Worm (Caenorhabditis elegans) whole organism, mixed stage, embryonic: ENCODE measurements around the gene F41C3.7.

ENCODE experiments used
- blmp-1 ChIP-seq: fragments of 150-350 bp; optimal IDR thresholded peaks from 2 replicates; lab custom pipeline; 2014; ENCODE audit warnings: missing biosample characterization, missing genetic modification characterization
- elt-1 ChIP-seq: sonication (generic microtip); optimal IDR thresholded peaks from 2 replicates; lab custom pipeline; 2017; ENCODE audit warnings: missing genetic modification characterization, mild to moderate bottlenecking, missing compliant biosample characterization, antibody characterized with exemption, moderate library complexity, borderline replicate concordance; ENCODE audit not compliant: insufficient read depth
- elt-3 ChIP-seq: fragments of 150-350 bp; optimal IDR thresholded peaks from 2 replicates; lab custom pipeline; 2014; ENCODE audit warnings: missing biosample characterization, missing genetic modification characterization
- lin-32 ChIP-seq: fragments of 200-800 bp; sonication (Bioruptor generic); optimal IDR thresholded peaks from 2 replicates; lab custom pipeline; 2018; ENCODE audit warnings: mild to moderate bottlenecking, missing genetic modification characterization, missing compliant biosample characterization
- nhr-12 ChIP-seq: fragments of 150-350 bp; optimal IDR thresholded peaks from 2 replicates; lab custom pipeline; 2014; ENCODE audit warnings: missing biosample characterization, missing genetic modification characterization
- nhr-28 ChIP-seq: fragments of 150-350 bp; optimal IDR thresholded peaks from 2 replicates; lab custom pipeline; 2014; ENCODE audit warnings: missing biosample characterization, missing genetic modification characterization
- nhr-76 ChIP-seq: sonication (generic microtip); optimal IDR thresholded peaks from 2 replicates; lab custom pipeline; 2017; ENCODE audit warnings: missing biosample characterization, missing genetic modification characterization
- pha-4 ChIP-seq: fragments of 150-350 bp; optimal IDR thresholded peaks from 2 replicates; lab custom pipeline; 2018; ENCODE audit warnings: missing biosample characterization, missing genetic modification reagents, missing genetic modification characterization
- sem-2 ChIP-seq: fragments of 200-800 bp; sonication (Bioruptor generic); optimal IDR thresholded peaks from 2 replicates; lab custom pipeline; 2018; ENCODE audit warnings: mild to moderate bottlenecking, missing genetic modification characterization, missing compliant biosample characterization
- snpc-4 ChIP-seq: fragments of 150-350 bp; optimal IDR thresholded peaks from 2 replicates; lab custom pipeline; 2014; ENCODE audit warnings: missing biosample characterization, missing genetic modification characterization
- unc-39 ChIP-seq: fragments of 150-350 bp; optimal IDR thresholded peaks from 2 replicates; lab custom pipeline; 2014; ENCODE audit warnings: missing biosample characterization, missing genetic modification characterization
- unc-62 ChIP-seq: fragments of 150-350 bp; optimal IDR thresholded peaks from 2 replicates; lab custom pipeline; 2014; ENCODE audit warnings: missing biosample characterization, missing genetic modification reagents, missing genetic modification characterization
- zip-8 ChIP-seq: fragments of 150-350 bp; optimal IDR thresholded peaks from 2 replicates; lab custom pipeline; 2014; ENCODE audit warnings: missing biosample characterization, missing genetic modification characterization

DNA sequence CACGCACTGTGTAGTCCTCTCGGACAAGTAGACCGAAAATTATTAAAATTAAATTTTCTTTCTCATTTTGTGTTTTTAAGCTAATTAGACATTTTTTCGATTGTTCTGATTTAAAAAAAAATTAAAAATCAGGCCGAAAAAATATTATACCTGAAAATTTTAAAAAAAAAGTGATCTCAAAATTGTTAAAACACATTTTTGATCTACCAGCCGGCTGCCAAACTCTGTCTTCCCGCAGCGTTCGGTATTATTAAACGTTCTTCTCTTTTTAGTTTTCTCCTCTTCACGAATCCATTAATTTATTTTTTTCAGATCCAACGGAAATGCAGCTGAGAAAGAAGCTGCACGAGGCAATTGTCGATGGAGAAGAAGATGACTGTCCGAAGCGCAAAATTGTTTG, 23.3 kb downstream of the F41C3.7 start, which contains the start of gene C27D9.1:
- TF ChIP-seq unc-62 (GFP tag; lab: Kevin White, UChicago) = no peak
- TF ChIP-seq elt-1 = no peak
- no peak for TF ChIP-seq elt-3
- no peak for TF ChIP-seq nhr-12
- no peak for TF ChIP-seq nhr-28
- no peak for TF ChIP-seq blmp-1 (tag; lab: Kevin White, UChicago)
- no peak for TF ChIP-seq snpc-4 (tag; lab: Kevin White, UChicago)
- no peak for TF ChIP-seq zip-8 (tag; lab: Kevin White, UChicago)
- TF ChIP-seq lin-32 (GFP tag; lab: Kevin White, UChicago) = no peak
- no peak for TF ChIP-seq nhr-76 (tag; lab: Kevin White, UChicago)
- no peak for TF ChIP-seq unc-39 (tag; lab: Kevin White, UChicago)
- TF ChIP-seq sem-2 (GFP tag; lab: Kevin White, UChicago) = no peak
- no peak for TF ChIP-seq pha-4 (tag; lab: Kevin White, UChicago)
